Fruit fly (Drosophila melanogaster) whole organism, wandering third instar larva: ENCODE results near the gene CG14052.

Experiments used
- CG9705 ChIP-seq: fragments of 200-800 bp; sonication (Bioruptor generic); optimal IDR thresholded peaks from 2 replicates; lab custom pipeline; 2018; ENCODE audit warnings: missing biosample characterization, mild to moderate bottlenecking, missing genetic modification characterization
- Dfd ChIP-seq: fragments of >200 bp; optimal IDR thresholded peaks from 2 replicates; lab custom pipeline; 2017; ENCODE audit warnings: missing biosample characterization, missing genetic modification characterization
- GATAd ChIP-seq: sonication (Bioruptor generic); optimal IDR thresholded peaks from 2 replicates; lab custom pipeline; 2016; ENCODE audit warnings: missing biosample characterization, missing genetic modification characterization
- br ChIP-seq: fragments of 200-800 bp; sonication (Bioruptor generic); optimal IDR thresholded peaks from 2 replicates; lab custom pipeline; 2016; ENCODE audit warnings: missing biosample characterization, missing genetic modification characterization
- pan ChIP-seq: fragments of >200 bp; optimal IDR thresholded peaks from 2 replicates; lab custom pipeline; 2017
- psq ChIP-seq: fragments of 200-800 bp; sonication (Bioruptor generic); optimal IDR thresholded peaks from 3 replicates; lab custom pipeline; 2017; ENCODE audit warnings: missing biosample characterization, mild to moderate bottlenecking, missing genetic modification characterization, moderate library complexity
- woc ChIP-seq: sonication (Bioruptor generic); optimal IDR thresholded peaks from 2 replicates; lab custom pipeline; 2016; ENCODE audit warnings: missing biosample characterization, mild to moderate bottlenecking, missing genetic modification characterization

dm6 chrX:2269822-2270556 is 46.4 kb downstream of the CG14052 start:
- TF ChIP-seq br (peak; percentile 16), psq (peak; percentile 30), CG9705 (no peak), GATAd (GFP tag; lab: Kevin White, UChicago) (no peak), Dfd (GFP tag; lab: Kevin White, UChicago) (no peak), pan (lab: Kevin White, UChicago) (no peak), woc (GFP tag; lab: Kevin White, UChicago) (no peak)
